Fruit fly (Drosophila melanogaster): ENCODE data around the gene rsh.

Gene rsh

DNA sequence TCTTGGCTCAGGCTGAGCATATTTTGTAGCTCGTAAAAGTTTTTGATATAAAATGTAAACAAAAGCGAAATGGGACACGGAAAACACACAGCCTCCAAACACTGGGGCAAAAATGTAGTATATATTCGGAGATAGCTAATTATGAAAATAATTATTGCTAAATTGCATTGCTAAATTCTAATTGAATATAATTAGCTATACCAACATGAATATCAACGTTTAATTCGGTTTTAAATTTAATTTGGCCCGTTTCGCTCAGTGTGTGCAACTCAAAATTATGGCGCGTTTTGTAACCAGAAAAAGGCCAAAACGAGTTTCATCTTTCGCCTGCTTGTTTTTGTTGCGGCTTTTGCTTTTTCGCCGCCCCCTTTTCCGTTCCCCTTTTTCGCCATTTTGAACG is 35.4 kb downstream of the rsh start:
- TF ChIP-seq CG17612 (GFP tag; IDR thresholded peaks at IDR 0.05) = no peak
- peak; percentile 17 for TF ChIP-seq ind (GFP tag; optimal IDR thresholded peaks at IDR 0.05)
- peak; percentile 60 for TF ChIP-seq row (GFP tag; IDR thresholded peaks at IDR 0.05)
- no peak for TF ChIP-seq crc (GFP tag; optimal IDR thresholded peaks at IDR 0.05)
- TF ChIP-seq CG1603 (tag; optimal IDR thresholded peaks at IDR 0.05) = peak; percentile 23
- TF ChIP-seq CG6854 (GFP tag; optimal IDR thresholded peaks at IDR 0.05) = peak; percentile 13
- TF ChIP-seq usp (GFP tag; optimal IDR thresholded peaks at IDR 0.05) = no peak
- no peak for TF ChIP-seq CG15011 (GFP tag; optimal IDR thresholded peaks at IDR 0.05)
- peak; percentile 21 for TF ChIP-seq mam (GFP tag; optimal IDR thresholded peaks at IDR 0.05)
- no peak for TF ChIP-seq amos (GFP tag; IDR thresholded peaks at IDR 0.05; ENCODE audit: partially characterized antibody)
- no peak for TF ChIP-seq Drgx (GFP tag; IDR thresholded peaks at IDR 0.05)
- no peak for TF ChIP-seq crp (GFP tag; optimal IDR thresholded peaks at IDR 0.05)
- peak; percentile 47 for TF ChIP-seq PHDP (tag; optimal IDR thresholded peaks at IDR 0.05)
- TF ChIP-seq CG12236 (GFP tag; optimal IDR thresholded peaks at IDR 0.05) = no peak
- TF ChIP-seq CG8924 (tag; optimal IDR thresholded peaks at IDR 0.05) = peak; percentile 21
- TF ChIP-seq Fer3 (tag; optimal IDR thresholded peaks at IDR 0.05) = peak; percentile 43
- no peak for TF ChIP-seq CG8281 (tag; optimal IDR thresholded peaks at IDR 0.05)
- peak; percentile 62 for TF ChIP-seq CG7839 (tag; optimal IDR thresholded peaks at IDR 0.05)
- peak; percentile 49; the same call in 1 of the 2 replicates for TF ChIP-seq Atf6 (GFP tag; IDR thresholded peaks at IDR 0.05)
- peak; percentile 10 for TF ChIP-seq Oli (tag; optimal IDR thresholded peaks at IDR 0.05)
- TF ChIP-seq slp2 (GFP tag; optimal IDR thresholded peaks at IDR 0.05) = no peak
- TF ChIP-seq CG2116 (GFP tag; optimal IDR thresholded peaks at IDR 0.05) = no peak
- no peak for TF ChIP-seq otp (GFP tag; IDR thresholded peaks at IDR 0.05)
- TF ChIP-seq Rfx (GFP tag; IDR thresholded peaks at IDR 0.05) = peak; percentile 54
- TF ChIP-seq Mes4 (GFP tag; optimal IDR thresholded peaks at IDR 0.05) = no peak
- TF ChIP-seq abd-A (tag; optimal IDR thresholded peaks at IDR 0.05) = peak; percentile 66
- TF ChIP-seq CG30020 (tag; optimal IDR thresholded peaks at IDR 0.05) = no peak
- TF ChIP-seq CG32772 (GFP tag; IDR thresholded peaks at IDR 0.05) = 0 out of 2 replicates have a peak, but pooled peaks have one; percentile 8
- peak; percentile 54 for TF ChIP-seq CG7556 (GFP tag; optimal IDR thresholded peaks at IDR 0.05)
- 0 out of 3 replicates have a peak, but pooled peaks have one; percentile 30 for TF ChIP-seq CG11695 (GFP tag; IDR thresholded peaks at IDR 0.05)
- peak; percentile 40 for TF ChIP-seq scrt (GFP tag; optimal IDR thresholded peaks at IDR 0.05)
- TF ChIP-seq caup (GFP tag; optimal IDR thresholded peaks at IDR 0.05; ENCODE audit: severe bottlenecking) = peak; percentile 20
- TF ChIP-seq CG3281 (GFP tag; optimal IDR thresholded peaks at IDR 0.05) = peak; percentile 47
- TF ChIP-seq CG8290 (GFP tag; optimal IDR thresholded peaks at IDR 0.05) = no peak
- TF ChIP-seq CG8290 (tag; optimal IDR thresholded peaks at IDR 0.05) = peak in 1 of 2 experiments; percentile 54
- peak; percentile 27 for TF ChIP-seq CG15269 (tag; optimal IDR thresholded peaks at IDR 0.05)
- TF ChIP-seq CG9727 (GFP tag; optimal IDR thresholded peaks at IDR 0.05) = peak; percentile 16
- TF ChIP-seq ab (GFP tag; optimal IDR thresholded peaks at IDR 0.05) = no peak
- TF ChIP-seq CG4360 (GFP tag; IDR thresholded peaks at IDR 0.05) = no peak
- TF ChIP-seq tap (tag; optimal IDR thresholded peaks at IDR 0.05) = no peak
- no peak for TF ChIP-seq seq (GFP tag; IDR thresholded peaks at IDR 0.05)
- TF ChIP-seq CG5953 (GFP tag; IDR thresholded peaks at IDR 0.05) = no peak
- TF ChIP-seq unpg (GFP tag; optimal IDR thresholded peaks at IDR 0.05) = peak; percentile 11
- TF ChIP-seq tio (GFP tag; optimal IDR thresholded peaks at IDR 0.05) = peak; percentile 2
- peak; percentile 69 for TF ChIP-seq lab (GFP tag; optimal IDR thresholded peaks at IDR 0.05)
- TF ChIP-seq CG12071 (GFP tag; optimal IDR thresholded peaks at IDR 0.05) = peak; percentile 20
- peak; percentile 6 for TF ChIP-seq HLH54F (GFP tag; optimal IDR thresholded peaks at IDR 0.05)
- no peak for TF ChIP-seq tll (GFP tag; optimal IDR thresholded peaks at IDR 0.05)
- peak; percentile 57 for TF ChIP-seq CG2120 (GFP tag; optimal IDR thresholded peaks at IDR 0.05)
- TF ChIP-seq Hmr (GFP tag; optimal IDR thresholded peaks at IDR 0.05) = peak; percentile 59
- peak; percentile 10 for TF ChIP-seq CG4424 (GFP tag; optimal IDR thresholded peaks at IDR 0.05)
